Worm (Caenorhabditis elegans): ENCODE measurements around the gene ZK546.4.

DNA sequence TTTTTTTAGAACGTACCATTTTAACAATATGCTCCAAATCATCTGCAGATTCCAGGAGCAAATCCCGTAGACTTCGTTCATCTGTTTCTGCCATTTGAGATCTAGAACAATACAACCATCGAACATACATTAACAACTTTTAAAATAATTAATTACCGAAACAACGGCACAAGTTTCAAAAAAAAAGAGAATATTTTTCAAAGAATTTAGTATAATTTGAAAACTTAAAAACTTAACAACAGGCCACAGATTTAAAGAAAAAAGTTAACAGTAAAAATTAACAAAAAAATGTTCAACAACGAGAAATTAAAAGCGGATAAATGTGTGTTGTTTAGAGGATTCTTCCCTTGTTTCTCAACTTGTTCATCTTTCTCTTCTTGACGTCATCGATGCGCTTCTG, 6.0 kb downstream of the ZK546.4 start, which contains the start of gene mdt-4:
- TF ChIP-seq nhr-23 (tag; optimal IDR thresholded peaks at IDR 0.05), result no peak
- TF ChIP-seq lin-39 (tag; optimal IDR thresholded peaks at IDR 0.05), result no peak
- no peak for TF ChIP-seq nhr-11 (tag; optimal IDR thresholded peaks at IDR 0.05)
- TF ChIP-seq unc-39 (tag; optimal IDR thresholded peaks at IDR 0.05), result no peak
- TF ChIP-seq blmp-1 (tag; optimal IDR thresholded peaks at IDR 0.05; ENCODE audit: insufficient read depth), result no peak
- TF ChIP-seq ceh-82 (tag; optimal IDR thresholded peaks at IDR 0.05), result no peak
- no peak for TF ChIP-seq fos-1 (tag; optimal IDR thresholded peaks at IDR 0.05)
- no peak for TF ChIP-seq elt-3 (tag; optimal IDR thresholded peaks at IDR 0.05)
- no peak for TF ChIP-seq nhr-25 (tag; optimal IDR thresholded peaks at IDR 0.05)
- TF ChIP-seq nhr-77 (tag; optimal IDR thresholded peaks at IDR 0.05), result no peak
- TF ChIP-seq mdl-1 (tag; optimal IDR thresholded peaks at IDR 0.05), result no peak
